Fruit fly (Drosophila melanogaster): ENCODE data around the gene Anp.

DNA sequence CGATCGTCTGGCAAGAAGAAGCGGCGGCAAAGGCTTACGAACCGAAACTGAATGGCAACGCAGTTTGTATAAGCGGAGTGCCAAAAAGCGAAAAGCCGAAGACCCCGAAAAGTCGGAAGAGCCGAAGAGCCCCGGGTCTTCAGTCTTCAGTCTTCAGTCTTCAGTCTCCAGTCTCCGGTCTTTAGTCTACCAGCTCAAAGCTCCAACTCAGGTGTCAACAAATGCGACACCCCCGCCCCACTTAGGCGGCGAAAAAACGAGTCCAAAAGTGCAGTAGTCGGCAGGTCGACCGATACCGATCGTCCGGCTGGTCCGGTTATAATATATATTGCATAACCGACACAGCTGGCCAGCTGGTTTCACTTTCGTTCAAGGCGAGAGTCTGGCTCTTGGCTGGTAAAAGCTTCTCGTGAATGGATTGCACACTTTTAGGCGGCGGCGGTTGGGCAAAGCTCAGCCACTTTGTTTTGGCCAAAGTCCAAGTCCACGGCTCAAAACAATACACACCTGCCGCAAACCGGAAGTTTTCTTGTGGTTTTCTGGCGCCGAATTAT, 33.6 kb downstream of the Anp start, which contains the start of gene CG9737:
- TF ChIP-seq usp (GFP tag; optimal IDR thresholded peaks at IDR 0.05): no peak
- no peak for TF ChIP-seq EcR (GFP tag; optimal IDR thresholded peaks at IDR 0.05)
- no peak for TF ChIP-seq Dll (optimal IDR thresholded peaks at IDR 0.05)
- no peak for TF ChIP-seq pan (optimal IDR thresholded peaks at IDR 0.05)
- no peak for TF ChIP-seq psq (optimal IDR thresholded peaks at IDR 0.05)
- TF ChIP-seq CG8478 (optimal IDR thresholded peaks at IDR 0.05): no peak

Measured in whole organism.